Fruit fly (Drosophila melanogaster) whole organism, pupa: ENCODE results near the gene Tpst.

Experiments used
- CG12605 ChIP-seq: fragments of 200-800 bp; sonication (Bioruptor generic); IDR thresholded peaks from 2 replicates; pipeline ENCODE4 v1.3.6; 2022; ENCODE audit warnings: missing biosample characterization, missing genetic modification characterization
- CG14655 ChIP-seq: fragments of 200-800 bp; sonication (Bioruptor generic); optimal IDR thresholded peaks from 3 replicates; lab custom pipeline; 2017; ENCODE audit warnings: mild to moderate bottlenecking, missing biosample characterization, missing genetic modification reagents, missing genetic modification characterization
- CG15710 ChIP-seq: fragments of 200-800 bp; sonication (Bioruptor generic); optimal IDR thresholded peaks from 2 replicates; lab custom pipeline; 2018; ENCODE audit warnings: missing biosample characterization, mild to moderate bottlenecking, missing genetic modification characterization, moderate library complexity
- CG32121 ChIP-seq: fragments of 200-800 bp; sonication (Bioruptor generic); IDR thresholded peaks from 2 replicates; pipeline ENCODE4 v1.3.6; 2022; ENCODE audit warnings: missing biosample characterization, missing genetic modification characterization
- CG4496 ChIP-seq: fragments of 200-800 bp; sonication (Bioruptor generic); IDR thresholded peaks from 3 replicates; pipeline ENCODE4 v1.3.6; 2022; ENCODE audit warnings: missing biosample characterization, missing genetic modification characterization
- D1 ChIP-seq: fragments of 200-800 bp; sonication (Bioruptor generic); optimal IDR thresholded peaks from 2 replicates; lab custom pipeline; 2018; ENCODE audit warnings: missing biosample characterization, mild to moderate bottlenecking, missing genetic modification characterization, moderate library complexity
- EcR ChIP-seq: fragments of 200-800 bp; sonication (Bioruptor generic); optimal IDR thresholded peaks from 3 replicates; lab custom pipeline; 2019; ENCODE audit warnings: missing biosample characterization, missing genetic modification characterization, mild to moderate bottlenecking, moderate library complexity, missing genetic modification reagents
- Pif1A ChIP-seq: fragments of 200-800 bp; sonication (Bioruptor generic); optimal IDR thresholded peaks from 3 replicates; lab custom pipeline; 2016; ENCODE audit warnings: missing biosample characterization, missing genetic modification characterization
- Pif1B ChIP-seq: fragments of 200-800 bp; sonication (Bioruptor generic); optimal IDR thresholded peaks from 3 replicates; lab custom pipeline; 2016; ENCODE audit warnings: missing biosample characterization, missing genetic modification characterization
- fd96Ca ChIP-seq: fragments of 200-800 bp; sonication (Bioruptor generic); IDR thresholded peaks from 3 replicates; pipeline ENCODE4 v1.3.6; 2022; ENCODE audit warnings: missing biosample characterization, missing genetic modification characterization
- gl ChIP-seq: fragments of 200-800 bp; sonication (Bioruptor generic); optimal IDR thresholded peaks from 2 replicates; lab custom pipeline; 2018; ENCODE audit warnings: missing biosample characterization, mild to moderate bottlenecking, missing genetic modification characterization

DNA sequence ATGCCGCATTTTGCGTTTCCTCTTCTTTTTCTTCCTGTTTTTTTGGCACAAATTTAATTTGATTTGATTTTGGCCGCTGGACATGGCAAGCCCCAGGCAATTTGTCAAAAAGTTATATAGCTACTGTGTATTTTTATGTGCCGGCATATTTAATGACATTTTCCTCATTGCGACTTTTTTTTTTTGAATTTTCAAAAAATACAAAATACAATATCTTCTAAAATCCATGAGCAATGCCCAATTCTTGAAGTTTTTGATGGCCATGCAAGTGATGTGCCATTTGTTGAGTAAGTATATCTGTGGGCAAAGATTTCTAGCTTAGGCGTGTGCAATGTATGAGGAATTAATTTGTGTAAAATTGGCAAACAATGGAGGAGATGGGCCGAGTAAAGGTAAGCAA is 7.9 kb upstream of the Tpst start, which contains the start of gene CG11816:
- TF ChIP-seq CG14655 (GFP tag; lab: Kevin White, UChicago) (no peak), fd96Ca (GFP tag; lab: Robert Waterston, UW) (no peak), EcR (GFP tag; lab: Kevin White, UChicago) (no peak), CG32121 (GFP tag; lab: Robert Waterston, UW) (no peak), gl (tag; lab: Kevin White, UChicago) (no peak), CG4496 (GFP tag; lab: Robert Waterston, UW) (no peak), D1 (tag; lab: Kevin White, UChicago) (no peak), Pif1B (GFP tag; lab: Kevin White, UChicago) (no peak), CG15710 (no peak), CG12605 (no peak), Pif1A (GFP tag; lab: Kevin White, UChicago) (no peak)
